Worm (Caenorhabditis elegans) whole organism, L3 larva: Measurements from ENCODE around the gene B0228.6.

Experiments
- R02D3.7 ChIP-seq: fragments of 150-350 bp; optimal IDR thresholded peaks from 2 replicates; lab custom pipeline; 2014; ENCODE audit warnings: missing biosample characterization, missing genetic modification characterization
- ZK546.5 ChIP-seq: sonication (generic microtip); optimal IDR thresholded peaks from 2 replicates; lab custom pipeline; 2017; ENCODE audit warnings: missing biosample characterization, missing genetic modification characterization
- aly-2 ChIP-seq: fragments of 150-350 bp; optimal IDR thresholded peaks from 2 replicates; lab custom pipeline; 2014; ENCODE audit warnings: missing biosample characterization, missing genetic modification characterization
- ama-1 ChIP-seq: fragments of 150-350 bp; optimal IDR thresholded peaks from 2 replicates; lab custom pipeline; 2018
- ceh-16 ChIP-seq: sonication (generic microtip); optimal IDR thresholded peaks from 2 replicates; lab custom pipeline; 2017; ENCODE audit warnings: missing biosample characterization, missing genetic modification characterization
- ceh-28 ChIP-seq: fragments of 150-350 bp; optimal IDR thresholded peaks from 2 replicates; lab custom pipeline; 2014; ENCODE audit warnings: missing biosample characterization, missing genetic modification reagents, missing genetic modification characterization
- ceh-82 ChIP-seq: fragments of 150-350 bp; optimal IDR thresholded peaks from 2 replicates; lab custom pipeline; 2014; ENCODE audit warnings: missing biosample characterization, missing genetic modification characterization
- ceh-9 ChIP-seq: sonication (generic microtip); optimal IDR thresholded peaks from 2 replicates; lab custom pipeline; 2018; ENCODE audit warnings: missing biosample characterization, missing genetic modification characterization
- daf-12 ChIP-seq: fragments of 150-350 bp; optimal IDR thresholded peaks from 2 replicates; lab custom pipeline; 2014; ENCODE audit warnings: missing biosample characterization, missing genetic modification reagents, missing genetic modification characterization
- egl-27 ChIP-seq: sonication (generic microtip); optimal IDR thresholded peaks from 4 replicates; lab custom pipeline; 2017; ENCODE audit warnings: missing biosample characterization, missing genetic modification reagents, missing genetic modification characterization
- egl-5 ChIP-seq: fragments of 150-350 bp; optimal IDR thresholded peaks from 2 replicates; lab custom pipeline; 2017; ENCODE audit warnings: missing biosample characterization, missing genetic modification reagents, missing genetic modification characterization, inconsistent platforms
- elt-1 ChIP-seq: fragments of 150-350 bp; optimal IDR thresholded peaks from 2 replicates; lab custom pipeline; 2014; ENCODE audit warnings: missing biosample characterization, missing genetic modification characterization
- elt-2 ChIP-seq: sonication (generic microtip); optimal IDR thresholded peaks from 2 replicates; lab custom pipeline; 2016; ENCODE audit warnings: missing genetic modification reagents, mild to moderate bottlenecking, missing genetic modification characterization, missing compliant biosample characterization
- elt-3 ChIP-seq, 3 experiments: fragments of 150-350 bp in 1 of 3; sonication (generic microtip) in 2 of 3; optimal IDR thresholded peaks; 2 replicates in 2 of 3; 4 replicates in 1 of 3; lab custom pipeline; 2014 to 2017; ENCODE audit warnings: missing biosample characterization in 3 of 3, missing genetic modification characterization in 3 of 3
- eor-1 ChIP-seq, 2 experiments: fragments of 150-350 bp; optimal IDR thresholded peaks; 2 replicates each; lab custom pipeline; 2014 to 2018; ENCODE audit warnings: missing biosample characterization in 2 of 2, missing genetic modification characterization in 2 of 2
- fkh-10 ChIP-seq: sonication (generic microtip); optimal IDR thresholded peaks from 2 replicates; lab custom pipeline; 2017; ENCODE audit warnings: missing biosample characterization, missing genetic modification reagents, missing genetic modification characterization
- fkh-2 ChIP-seq: fragments of 150-350 bp; optimal IDR thresholded peaks from 2 replicates; lab custom pipeline; 2014; ENCODE audit warnings: missing biosample characterization, missing genetic modification reagents, missing genetic modification characterization
- hmg-11 ChIP-seq: sonication (generic microtip); optimal IDR thresholded peaks from 2 replicates; lab custom pipeline; 2016; ENCODE audit warnings: missing genetic modification characterization, missing compliant biosample characterization
- jun-1 ChIP-seq: fragments of 150-350 bp; optimal IDR thresholded peaks from 2 replicates; lab custom pipeline; 2014; ENCODE audit warnings: missing biosample characterization, missing genetic modification reagents, missing genetic modification characterization
- lin-15B ChIP-seq: fragments of 150-350 bp; optimal IDR thresholded peaks from 2 replicates; lab custom pipeline; 2014; ENCODE audit warnings: missing biosample characterization, missing genetic modification characterization
- lin-39 ChIP-seq: fragments of 150-350 bp; optimal IDR thresholded peaks from 2 replicates; lab custom pipeline; 2018; ENCODE audit warnings: missing biosample characterization, missing genetic modification reagents, missing genetic modification characterization
- lsy-12 ChIP-seq: sonication (generic microtip); optimal IDR thresholded peaks from 2 replicates; lab custom pipeline; 2016; ENCODE audit warnings: mild to moderate bottlenecking, missing genetic modification characterization, missing compliant biosample characterization
- mdl-1 ChIP-seq: fragments of 150-350 bp; optimal IDR thresholded peaks from 2 replicates; lab custom pipeline; 2014; ENCODE audit warnings: missing biosample characterization, missing genetic modification characterization
- mml-1 ChIP-seq: fragments of 150-350 bp; sonication (generic microtip); optimal IDR thresholded peaks from 3 replicates; lab custom pipeline; 2014; ENCODE audit warnings: missing biosample characterization, missing genetic modification characterization
- nfya-1 ChIP-seq: sonication (generic microtip); optimal IDR thresholded peaks from 2 replicates; lab custom pipeline; 2017; ENCODE audit warnings: missing genetic modification characterization, mild to moderate bottlenecking, missing compliant biosample characterization, antibody characterized with exemption, moderate library complexity; ENCODE audit not compliant: insufficient read depth
- nhr-11 ChIP-seq: fragments of 150-350 bp; optimal IDR thresholded peaks from 2 replicates; lab custom pipeline; 2014; ENCODE audit warnings: missing biosample characterization, missing genetic modification characterization
- nhr-23 ChIP-seq: fragments of 150-350 bp; optimal IDR thresholded peaks from 2 replicates; lab custom pipeline; 2014; ENCODE audit warnings: missing biosample characterization, missing genetic modification reagents, missing genetic modification characterization
- nhr-25 ChIP-seq: sonication (generic microtip); optimal IDR thresholded peaks from 2 replicates; lab custom pipeline; 2017; ENCODE audit warnings: missing biosample characterization, missing genetic modification characterization
- nhr-28 ChIP-seq: fragments of 150-350 bp; optimal IDR thresholded peaks from 2 replicates; lab custom pipeline; 2014; ENCODE audit warnings: missing biosample characterization, missing genetic modification characterization
- nhr-43 ChIP-seq: sonication (generic microtip); optimal IDR thresholded peaks from 2 replicates; lab custom pipeline; 2016; ENCODE audit warnings: mild to moderate bottlenecking, missing genetic modification characterization, missing compliant biosample characterization; ENCODE audit not compliant: poor library complexity, severe bottlenecking
- nhr-67 ChIP-seq: fragments of 150-350 bp; optimal IDR thresholded peaks from 2 replicates; lab custom pipeline; 2014; ENCODE audit warnings: missing biosample characterization, missing genetic modification characterization
- nhr-76 ChIP-seq: fragments of 150-350 bp; sonication (generic microtip); optimal IDR thresholded peaks from 5 replicates; lab custom pipeline; 2014; ENCODE audit warnings: missing biosample characterization, missing genetic modification characterization
- pha-4 ChIP-seq: fragments of 150-350 bp; optimal IDR thresholded peaks from 2 replicates; lab custom pipeline; 2014; ENCODE audit warnings: missing biosample characterization, missing genetic modification reagents, missing genetic modification characterization
- pqm-1 ChIP-seq: fragments of 150-350 bp; optimal IDR thresholded peaks from 2 replicates; lab custom pipeline; 2017; ENCODE audit warnings: missing biosample characterization, missing genetic modification characterization, inconsistent platforms
- sea-2 ChIP-seq: fragments of 150-350 bp; sonication (generic microtip); optimal IDR thresholded peaks from 4 replicates; lab custom pipeline; 2014; ENCODE audit warnings: missing biosample characterization, missing genetic modification reagents, missing genetic modification characterization
- skn-1 ChIP-seq: fragments of 150-350 bp; optimal IDR thresholded peaks from 2 replicates; lab custom pipeline; 2014; ENCODE audit warnings: missing biosample characterization, missing genetic modification characterization
- snpc-4 ChIP-seq: fragments of 150-350 bp; optimal IDR thresholded peaks from 2 replicates; lab custom pipeline; 2014; ENCODE audit warnings: missing biosample characterization, missing genetic modification characterization
- tbx-2 ChIP-seq: sonication (generic microtip); optimal IDR thresholded peaks from 2 replicates; lab custom pipeline; 2016; ENCODE audit warnings: mild to moderate bottlenecking, missing genetic modification characterization, missing compliant biosample characterization
- unc-39 ChIP-seq: sonication (generic microtip); optimal IDR thresholded peaks from 4 replicates; lab custom pipeline; 2017; ENCODE audit warnings: missing biosample characterization, missing genetic modification characterization
- unc-62 ChIP-seq: fragments of 150-350 bp; sonication (generic microtip); optimal IDR thresholded peaks from 4 replicates; lab custom pipeline; 2014; ENCODE audit warnings: missing biosample characterization, missing genetic modification reagents, missing genetic modification characterization
- zag-1 ChIP-seq: fragments of 150-350 bp; optimal IDR thresholded peaks from 2 replicates; lab custom pipeline; 2014; ENCODE audit warnings: missing biosample characterization, missing genetic modification characterization
- ztf-11 ChIP-seq: fragments of 150-350 bp; optimal IDR thresholded peaks from 2 replicates; lab custom pipeline; 2014; ENCODE audit warnings: missing biosample characterization, missing genetic modification characterization
- ztf-4 ChIP-seq: fragments of 150-350 bp; optimal IDR thresholded peaks from 2 replicates; lab custom pipeline; 2014; ENCODE audit warnings: missing biosample characterization, missing genetic modification characterization

B0228.6 gene

ce11 chrII:7781102-7781616 is 26.2 kb upstream of the B0228.6 start, which contains the start of the genes snpc-1.1 and spdl-1:
Gene snpc-1.1 (minus strand): TSS chrII:7781301.
Gene spdl-1 (plus strand): TSS chrII:7781566.
- TF ChIP-seq lin-15B (tag; lab: Kevin White, UChicago) (peak; percentile 57), nhr-76 (tag; lab: Kevin White, UChicago) (no peak), nfya-1 (tag; lab: Kevin White, UChicago) (peak; percentile 48), ceh-9 (tag; lab: Kevin White, UChicago) (no peak), ceh-28 (tag; lab: Kevin White, UChicago) (no peak), hmg-11 (tag; lab: Kevin White, UChicago) (peak; percentile 14), daf-12 (tag; lab: Kevin White, UChicago) (no peak), pha-4 (tag; lab: Kevin White, UChicago) (peak; percentile 51), lin-39 (tag; lab: Kevin White, UChicago) (no peak)

- TF ChIP-seq aly-2 (tag; lab: Kevin White, UChicago) (no peak), eor-1 (tag; optimal IDR thresholded peaks at IDR 0.05; lab: Kevin White, UChicago) (no peak), ztf-11 (tag; lab: Kevin White, UChicago) (no peak), nhr-67 (tag; lab: Kevin White, UChicago) (no peak), nhr-11 (tag; lab: Kevin White, UChicago) (no peak), pqm-1 (no peak), skn-1 (no peak), pha-4 (tag; lab: Kevin White, UChicago) (no peak)
Observed at ce11 chrII:7778273-7778672, 23.3 kb upstream of the B0228.6 start.

ce11 chrII:7777320-7777978 is 22.5 kb upstream of the B0228.6 start, which contains the start of gene mthf-1:
Gene mthf-1 (minus strand): TSS chrII:7777823.
- TF ChIP-seq unc-39 (tag; lab: Kevin White, UChicago) (no peak), egl-27 (tag; lab: Kevin White, UChicago) (peak; percentile 5), mml-1 (tag; lab: Kevin White, UChicago) (no peak), elt-3 (tag; optimal IDR thresholded peaks at IDR 0.05; lab: Kevin White, UChicago) (peak in 2 of 3 experiments; percentile 36 to 87), pqm-1 (peak; percentile 70), ama-1 (lab: Kevin White, UChicago) (peak; percentile 45), nhr-43 (tag; lab: Kevin White, UChicago) (peak; percentile 40), pha-4 (tag; lab: Kevin White, UChicago) (peak; percentile 49), elt-2 (tag; lab: Kevin White, UChicago) (peak; percentile 94), nhr-23 (tag; lab: Kevin White, UChicago) (peak; percentile 58)

DNA sequence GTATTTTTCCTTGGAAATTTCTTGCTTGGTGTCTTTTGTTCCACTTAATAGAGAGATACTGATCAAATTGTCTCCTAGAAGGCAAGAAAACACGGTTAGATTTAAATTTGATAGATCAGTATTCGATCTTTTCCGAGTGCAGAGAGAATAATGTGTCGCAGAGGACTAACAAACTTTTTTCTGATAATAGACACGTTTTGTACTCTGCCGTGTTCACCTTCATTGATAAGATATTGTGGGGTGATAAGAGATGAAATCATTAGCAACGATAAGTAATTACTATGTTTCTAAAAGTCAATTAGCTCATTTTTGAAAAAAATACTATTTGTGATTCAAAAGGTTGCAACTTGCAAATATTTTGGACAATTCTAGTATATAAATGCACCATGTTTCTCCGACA is 21.7 kb upstream of the B0228.6 start:
- TF ChIP-seq egl-5 (tag; lab: Kevin White, UChicago) (no peak), jun-1 (tag; lab: Kevin White, UChicago) (peak; percentile 22), ceh-9 (tag; lab: Kevin White, UChicago) (no peak), snpc-4 (tag; lab: Kevin White, UChicago) (no peak), ZK546.5 (tag; lab: Kevin White, UChicago) (no peak), fkh-2 (tag; lab: Kevin White, UChicago) (no peak), mml-1 (tag; lab: Kevin White, UChicago) (no peak), ceh-16 (tag; lab: Kevin White, UChicago) (no peak), unc-62 (no peak), ztf-4 (tag; lab: Kevin White, UChicago) (no peak), hmg-11 (tag; lab: Kevin White, UChicago) (no peak), R02D3.7 (tag; lab: Kevin White, UChicago) (no peak), unc-39 (tag; lab: Kevin White, UChicago) (no peak), daf-12 (tag; lab: Kevin White, UChicago) (no peak), nhr-28 (tag; lab: Kevin White, UChicago) (no peak), tbx-2 (tag; lab: Kevin White, UChicago) (no peak), ceh-82 (tag; lab: Kevin White, UChicago) (no peak), mdl-1 (tag; lab: Kevin White, UChicago) (no peak), nhr-67 (tag; lab: Kevin White, UChicago) (no peak), skn-1 (no peak), nhr-11 (tag; lab: Kevin White, UChicago) (no peak), fkh-10 (GFP tag; lab: Kevin White, UChicago) (no peak), sea-2 (GFP tag; lab: Kevin White, UChicago) (no peak), zag-1 (tag; lab: Kevin White, UChicago) (no peak), nhr-25 (tag; lab: Kevin White, UChicago) (peak; percentile 25), nhr-23 (tag; lab: Kevin White, UChicago) (peak; percentile 53), egl-27 (tag; lab: Kevin White, UChicago) (no peak), elt-3 (tag; optimal IDR thresholded peaks at IDR 0.05; lab: Kevin White, UChicago) (peak in 2 of 3 experiments; percentile 89 to 90), nhr-76 (tag; lab: Kevin White, UChicago) (no peak), nhr-43 (tag; lab: Kevin White, UChicago) (peak; percentile 45), lin-15B (tag; lab: Kevin White, UChicago) (no peak), eor-1 (tag; optimal IDR thresholded peaks at IDR 0.05; lab: Kevin White, UChicago) (no peak), lsy-12 (tag; lab: Kevin White, UChicago) (no peak), pqm-1 (peak; percentile 89), elt-1 (tag; lab: Kevin White, UChicago) (peak; percentile 41), lin-39 (tag; lab: Kevin White, UChicago) (no peak)
